Fruit fly (Drosophila melanogaster): ENCODE data around the gene CG33673.
A peak's percentile ranks its signal among the peaks of the same experiment; 100 is the strongest.

The CG33673 gene

DNA sequence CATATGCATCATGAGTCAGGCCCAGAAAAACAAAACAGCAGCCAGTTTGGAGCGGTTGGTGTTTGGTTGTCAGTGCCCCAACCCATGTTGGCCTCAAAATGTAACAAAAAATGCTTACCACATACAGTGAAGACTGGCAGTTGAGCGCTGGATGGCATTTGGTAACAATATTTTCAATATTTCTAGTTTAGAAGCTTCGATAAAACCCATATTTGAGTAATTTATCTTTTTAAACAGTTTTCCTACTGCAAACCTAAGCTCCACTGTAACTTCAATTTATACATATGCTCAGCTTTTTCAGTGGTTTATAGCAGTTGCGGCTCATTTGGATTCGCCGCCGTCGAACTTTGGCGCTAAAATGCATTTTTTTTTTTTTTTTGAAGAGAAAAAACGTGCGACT lies 30.1 kb downstream of the CG33673 start (continued):
- TF ChIP-seq so (GFP tag; IDR thresholded peaks at IDR 0.05) = no peak; the same call in 2 of the 3 replicates
- TF ChIP-seq otp (GFP tag; IDR thresholded peaks at IDR 0.05) = peak; percentile 24; the same call in 1 of the 3 replicates
- no peak for TF ChIP-seq Rfx (GFP tag; IDR thresholded peaks at IDR 0.05)
- TF ChIP-seq CG7372 (GFP tag; IDR thresholded peaks at IDR 0.05) = 0 out of 2 replicates have a peak, but pooled peaks have one; percentile 17
- TF ChIP-seq CG12391 (tag; optimal IDR thresholded peaks at IDR 0.05) = peak; percentile 40
- TF ChIP-seq Sox102F (GFP tag; optimal IDR thresholded peaks at IDR 0.05) = peak; percentile 78
- TF ChIP-seq Hsf (GFP tag; optimal IDR thresholded peaks at IDR 0.05) = no peak
- TF ChIP-seq CG3407 (GFP tag; optimal IDR thresholded peaks at IDR 0.05) = peak; percentile 27
- no peak for TF ChIP-seq prd (optimal IDR thresholded peaks at IDR 0.05)
- peak; percentile 74 for TF ChIP-seq prd (GFP tag; IDR thresholded peaks at IDR 0.05)
- 0 out of 2 replicates have a peak, but pooled peaks have one; percentile 53 for TF ChIP-seq HLH3B (GFP tag; IDR thresholded peaks at IDR 0.05)
- TF ChIP-seq ind (GFP tag; optimal IDR thresholded peaks at IDR 0.05) = peak; percentile 40
- no peak for TF ChIP-seq salm (tag; optimal IDR thresholded peaks at IDR 0.05)
- peak; percentile 5 for TF ChIP-seq CG1602 (GFP tag; optimal IDR thresholded peaks at IDR 0.05)
- TF ChIP-seq CG2712 (tag; optimal IDR thresholded peaks at IDR 0.05) = peak; percentile 57
- peak; percentile 60 for TF ChIP-seq CG2678 (tag; optimal IDR thresholded peaks at IDR 0.05)
- peak; percentile 35; the same call in 1 of the 2 replicates for TF ChIP-seq CG14667 (GFP tag; IDR thresholded peaks at IDR 0.05)
- TF ChIP-seq CG1024 (GFP tag; IDR thresholded peaks at IDR 0.05) = peak; percentile 54; the same call in 1 of the 2 replicates
- peak; percentile 68 for TF ChIP-seq gem (tag; optimal IDR thresholded peaks at IDR 0.05)
- TF ChIP-seq chn (GFP tag; optimal IDR thresholded peaks at IDR 0.05) = no peak
- no peak for TF ChIP-seq CG7786 (GFP tag; optimal IDR thresholded peaks at IDR 0.05)
- TF ChIP-seq CG15011 (GFP tag; optimal IDR thresholded peaks at IDR 0.05) = no peak
- TF ChIP-seq fd102C (GFP tag; optimal IDR thresholded peaks at IDR 0.05) = no peak
- TF ChIP-seq eve (GFP tag; optimal IDR thresholded peaks at IDR 0.05) = peak in 1 of 2 experiments; percentile 60
- TF ChIP-seq Xrp1 (GFP tag; IDR thresholded peaks at IDR 0.05) = peak; percentile 72
- peak; percentile 41; the same call in 1 of the 2 replicates for TF ChIP-seq CG6272 (GFP tag; IDR thresholded peaks at IDR 0.05)
- peak; percentile 79 for TF ChIP-seq grau (tag; optimal IDR thresholded peaks at IDR 0.05)
- no peak for TF ChIP-seq CG6654 (GFP tag; optimal IDR thresholded peaks at IDR 0.05)
- TF ChIP-seq CG5953 (GFP tag; IDR thresholded peaks at IDR 0.05) = peak; percentile 65
- no peak for TF ChIP-seq CG8290 (GFP tag; optimal IDR thresholded peaks at IDR 0.05)
- peak in 1 of 2 experiments; percentile 26 for TF ChIP-seq CG8290 (tag; optimal IDR thresholded peaks at IDR 0.05)
- TF ChIP-seq croc (GFP tag; conservative IDR thresholded peaks at IDR 0.05) = peak; percentile 35; the same call in 2 of the 3 replicates
- TF ChIP-seq CG6254 (GFP tag; optimal IDR thresholded peaks at IDR 0.05) = peak; percentile 30
- 0 out of 2 replicates have a peak, but pooled peaks have one; percentile 17 for TF ChIP-seq CG11247 (GFP tag; IDR thresholded peaks at IDR 0.05)
- TF ChIP-seq Jarid2 (GFP tag; optimal IDR thresholded peaks at IDR 0.05) = no peak
- TF ChIP-seq CG3065 (GFP tag; optimal IDR thresholded peaks at IDR 0.05) = no peak
- no peak for TF ChIP-seq CG11398 (GFP tag; optimal IDR thresholded peaks at IDR 0.05)
- TF ChIP-seq B-H1 (GFP tag; IDR thresholded peaks at IDR 0.05) = peak; percentile 60
- TF ChIP-seq Vsx1 (GFP tag; optimal IDR thresholded peaks at IDR 0.05) = no peak
- TF ChIP-seq tin (GFP tag; optimal IDR thresholded peaks at IDR 0.05) = peak; percentile 10
- peak; percentile 57; the same call in 1 of the 2 replicates for TF ChIP-seq ara (GFP tag; IDR thresholded peaks at IDR 0.05)
- peak; percentile 67 for TF ChIP-seq ttk (GFP tag; IDR thresholded peaks at IDR 0.05)
- no peak for TF ChIP-seq Mrtf (GFP tag; IDR thresholded peaks at IDR 0.05)
- no peak for TF ChIP-seq Fer2 (tag; optimal IDR thresholded peaks at IDR 0.05)
- peak; percentile 9 for TF ChIP-seq CG1233 (GFP tag; optimal IDR thresholded peaks at IDR 0.05)
- peak; percentile 61 for TF ChIP-seq CG17328 (GFP tag; IDR thresholded peaks at IDR 0.05)
- TF ChIP-seq CG8944 (GFP tag; optimal IDR thresholded peaks at IDR 0.05) = peak; percentile 10
- no peak for TF ChIP-seq BtbVII (GFP tag; optimal IDR thresholded peaks at IDR 0.05)
- 0 out of 2 replicates have a peak, but pooled peaks have one; percentile 16 for TF ChIP-seq CG43689 (GFP tag; IDR thresholded peaks at IDR 0.05)
- TF ChIP-seq hkb (optimal IDR thresholded peaks at IDR 0.05) = no peak
- TF ChIP-seq hkb (GFP tag; IDR thresholded peaks at IDR 0.05) = peak; percentile 60
- TF ChIP-seq Awh (GFP tag; IDR thresholded peaks at IDR 0.05) = peak; percentile 69
- TF ChIP-seq Ada2b (GFP tag; IDR thresholded peaks at IDR 0.05) = peak; percentile 61
